Fruit fly (Drosophila melanogaster) whole organism, embryonic: ENCODE data around the gene CG12017.
A peak's percentile ranks its signal among the peaks of the same experiment; 100 is the strongest.

Experiments
- Ada2b ChIP-seq: fragments of 200-800 bp; sonication (Bioruptor generic); IDR thresholded peaks from 2 replicates; pipeline ENCODE4 v1.3.6; 2022; ENCODE audit warnings: missing biosample characterization, missing genetic modification characterization
- Awh ChIP-seq: fragments of 200-800 bp; sonication (Bioruptor generic); IDR thresholded peaks from 2 replicates; pipeline ENCODE4, ENCODE4 v1.3.6; 2022; ENCODE audit warnings: missing biosample characterization, missing genetic modification characterization
- Bdp1 ChIP-seq: fragments of 200-800 bp; sonication (Bioruptor generic); optimal IDR thresholded peaks from 3 replicates; lab custom pipeline; 2016; ENCODE audit warnings: missing biosample characterization, missing genetic modification characterization
- CG11398 ChIP-seq: fragments of 200-800 bp; sonication (Bioruptor generic); optimal IDR thresholded peaks from 2 replicates; lab custom pipeline; 2016; ENCODE audit warnings: missing biosample characterization, missing genetic modification characterization
- CG11456 ChIP-seq: fragments of 200-800 bp; sonication (Bioruptor generic); IDR thresholded peaks from 3 replicates; pipeline ENCODE4 v1.3.6; 2022; ENCODE audit warnings: missing biosample characterization, missing genetic modification characterization
- CG12659 ChIP-seq: fragments of 200-800 bp; sonication (Bioruptor generic); optimal IDR thresholded peaks from 3 replicates; lab custom pipeline; 2017; ENCODE audit warnings: mild to moderate bottlenecking, missing biosample characterization, missing genetic modification reagents, missing genetic modification characterization
- CG17612 ChIP-seq: fragments of 200-800 bp; sonication (Bioruptor generic); IDR thresholded peaks from 2 replicates; pipeline ENCODE4 v1.3.6; 2022; ENCODE audit warnings: missing biosample characterization, missing genetic modification characterization
- CG17802 ChIP-seq: fragments of 200-800 bp; sonication (Bioruptor generic); optimal IDR thresholded peaks from 2 replicates; lab custom pipeline; 2018; ENCODE audit warnings: missing biosample characterization, mild to moderate bottlenecking, missing genetic modification characterization, moderate library complexity
- CG2120 ChIP-seq: fragments of 200-800 bp; sonication (Bioruptor generic); optimal IDR thresholded peaks from 3 replicates; lab custom pipeline; 2016; ENCODE audit warnings: missing biosample characterization, missing genetic modification characterization
- CG2129 ChIP-seq: fragments of 200-800 bp; sonication (Bioruptor generic); IDR thresholded peaks from 2 replicates; pipeline ENCODE4 v1.3.6; 2022; ENCODE audit warnings: missing biosample characterization, missing genetic modification characterization; ENCODE audit not compliant: partially characterized antibody
- CG3407 ChIP-seq: fragments of 200-800 bp; sonication (Bioruptor generic); optimal IDR thresholded peaks from 2 replicates; lab custom pipeline; 2018; ENCODE audit warnings: missing biosample characterization, mild to moderate bottlenecking, missing genetic modification characterization
- CG3726 ChIP-seq: fragments of 200-800 bp; sonication (Bioruptor generic); IDR thresholded peaks from 3 replicates; pipeline ENCODE4, ENCODE4 v1.3.6; 2022; ENCODE audit warnings: missing biosample characterization, missing genetic modification characterization
- CG42726 ChIP-seq: fragments of 200-800 bp; sonication (Bioruptor generic); IDR thresholded peaks from 2 replicates; pipeline ENCODE4 v1.3.6; 2022; ENCODE audit warnings: missing biosample characterization, missing genetic modification characterization; ENCODE audit not compliant: partially characterized antibody
- CG4404 ChIP-seq: fragments of 200-800 bp; sonication (Bioruptor generic); IDR thresholded peaks from 2 replicates; pipeline ENCODE4 v1.3.6; 2022; ENCODE audit warnings: missing biosample characterization, missing genetic modification characterization
- CG4820 ChIP-seq: fragments of 200-800 bp; sonication (Bioruptor generic); optimal IDR thresholded peaks from 3 replicates; lab custom pipeline; 2016; ENCODE audit warnings: missing biosample characterization, missing genetic modification characterization
- CG4854 ChIP-seq: fragments of 200-800 bp; sonication (Bioruptor generic); optimal IDR thresholded peaks from 2 replicates; lab custom pipeline; 2016; ENCODE audit warnings: missing biosample characterization, missing genetic modification characterization, inconsistent platforms
- CG7786 ChIP-seq: fragments of 200-800 bp; sonication (Bioruptor generic); optimal IDR thresholded peaks from 2 replicates; lab custom pipeline; 2016; ENCODE audit warnings: missing biosample characterization, missing genetic modification characterization
- CG7839 ChIP-seq: fragments of 200-800 bp; sonication (Bioruptor generic); optimal IDR thresholded peaks from 3 replicates; lab custom pipeline; 2018; ENCODE audit warnings: missing biosample characterization, mild to moderate bottlenecking, missing genetic modification characterization, moderate library complexity
- CG7963 ChIP-seq: fragments of 200-800 bp; sonication (Bioruptor generic); IDR thresholded peaks from 3 replicates; pipeline ENCODE4 v1.3.6; 2022; ENCODE audit warnings: missing biosample characterization, missing genetic modification characterization; ENCODE audit not compliant: partially characterized antibody
- CG8290 ChIP-seq, 3 experiments: fragments of 200-800 bp; sonication (Bioruptor generic); optimal IDR thresholded peaks; 2 replicates each; lab custom pipeline; 2016 to 2019; ENCODE audit warnings: missing biosample characterization in 3 of 3, missing genetic modification characterization in 3 of 3, mild to moderate bottlenecking in 2 of 3, moderate library complexity in 1 of 3
- CG8388 ChIP-seq: fragments of 200-800 bp; sonication (Bioruptor generic); optimal IDR thresholded peaks from 2 replicates; lab custom pipeline; 2019; ENCODE audit warnings: missing biosample characterization, mild to moderate bottlenecking, missing genetic modification characterization, moderate library complexity
- CG8944 ChIP-seq: fragments of 200-800 bp; sonication (Bioruptor generic); optimal IDR thresholded peaks from 3 replicates; lab custom pipeline; 2016; ENCODE audit warnings: missing biosample characterization, missing genetic modification characterization
- CG9932 ChIP-seq: fragments of 200-800 bp; sonication (Bioruptor generic); IDR thresholded peaks from 2 replicates; pipeline ENCODE4 v1.3.6; 2022; ENCODE audit warnings: missing biosample characterization, missing genetic modification characterization
- Chrac-16 ChIP-seq: fragments of 200-800 bp; sonication (Bioruptor generic); optimal IDR thresholded peaks from 3 replicates; lab custom pipeline; 2016; ENCODE audit warnings: missing biosample characterization, missing genetic modification characterization
- CrebB ChIP-seq: fragments of 200-800 bp; sonication (Bioruptor generic); optimal IDR thresholded peaks from 3 replicates; lab custom pipeline; 2018; ENCODE audit warnings: missing biosample characterization, mild to moderate bottlenecking, missing genetic modification characterization
- Hr3 ChIP-seq: fragments of 200-800 bp; sonication (Bioruptor generic); optimal IDR thresholded peaks from 3 replicates; lab custom pipeline; 2016; ENCODE audit warnings: missing biosample characterization, missing genetic modification characterization
- NC2α ChIP-seq: fragments of 200-800 bp; sonication (Bioruptor generic); optimal IDR thresholded peaks from 2 replicates; lab custom pipeline; 2016; ENCODE audit warnings: missing biosample characterization, missing genetic modification characterization
- NFAT ChIP-seq: fragments of 200-800 bp; sonication (Bioruptor generic); IDR thresholded peaks from 2 replicates; pipeline ENCODE4 v1.3.6; 2022; ENCODE audit warnings: missing biosample characterization, missing genetic modification characterization
- Nf-YB ChIP-seq: fragments of 200-800 bp; sonication (Bioruptor generic); optimal IDR thresholded peaks from 3 replicates; lab custom pipeline; 2019; ENCODE audit warnings: missing biosample characterization, mild to moderate bottlenecking, missing genetic modification characterization, moderate library complexity
- Oli ChIP-seq: fragments of 200-800 bp; sonication (Bioruptor generic); optimal IDR thresholded peaks from 2 replicates; lab custom pipeline; 2018; ENCODE audit warnings: missing biosample characterization, mild to moderate bottlenecking, missing genetic modification characterization, moderate library complexity
- YL-1 ChIP-seq: fragments of 200-800 bp; sonication (Bioruptor generic); optimal IDR thresholded peaks from 3 replicates; lab custom pipeline; 2017; ENCODE audit warnings: missing biosample characterization, mild to moderate bottlenecking, missing genetic modification characterization
- aop ChIP-seq: fragments of 200-800 bp; sonication (Bioruptor generic); IDR thresholded peaks from 2 replicates; pipeline ENCODE4 v1.3.6; 2022; ENCODE audit warnings: missing biosample characterization, missing genetic modification characterization
- bcd ChIP-seq: fragments of 200-800 bp; sonication (Bioruptor generic); optimal IDR thresholded peaks from 2 replicates; lab custom pipeline; 2017; ENCODE audit warnings: missing biosample characterization, mild to moderate bottlenecking, missing genetic modification characterization
- cas ChIP-seq: fragments of 200-800 bp; sonication (Bioruptor generic); IDR thresholded peaks from 2 replicates; pipeline ENCODE4 v1.3.6; 2022; ENCODE audit warnings: missing biosample characterization, missing genetic modification characterization
- caup ChIP-seq: fragments of 200-800 bp; sonication (Bioruptor generic); optimal IDR thresholded peaks from 3 replicates; lab custom pipeline; 2017; ENCODE audit warnings: missing biosample characterization, mild to moderate bottlenecking, missing genetic modification characterization, moderate library complexity; ENCODE audit not compliant: severe bottlenecking
- crp ChIP-seq, 2 experiments: fragments of 200-800 bp; sonication (Bioruptor generic); optimal IDR thresholded peaks; 2 replicates in 1 of 2; 3 replicates in 1 of 2; lab custom pipeline; 2017; ENCODE audit warnings: missing biosample characterization in 2 of 2, missing genetic modification characterization in 2 of 2, mild to moderate bottlenecking in 1 of 2, moderate library complexity in 1 of 2
- esg ChIP-seq: fragments of 200-800 bp; sonication (Bioruptor generic); conservative IDR thresholded peaks from 2 replicates; pipeline ENCODE4 v1.3.6; 2022; ENCODE audit warnings: missing biosample characterization, missing genetic modification characterization
- eyg ChIP-seq: fragments of 200-800 bp; sonication (Bioruptor generic); optimal IDR thresholded peaks from 3 replicates; lab custom pipeline; 2016; ENCODE audit warnings: missing biosample characterization, missing genetic modification characterization
- fd102C ChIP-seq: fragments of 200-800 bp; sonication (Bioruptor generic); optimal IDR thresholded peaks from 2 replicates; lab custom pipeline; 2018; ENCODE audit warnings: missing biosample characterization, mild to moderate bottlenecking, missing genetic modification characterization, moderate library complexity
- gce ChIP-seq: fragments of 200-800 bp; sonication (Bioruptor generic); IDR thresholded peaks from 3 replicates; pipeline ENCODE4 v1.3.6; 2022; ENCODE audit warnings: missing biosample characterization, missing genetic modification characterization
- gcm ChIP-seq: fragments of 200-800 bp; sonication (Bioruptor generic); optimal IDR thresholded peaks from 2 replicates; lab custom pipeline; 2019; ENCODE audit warnings: missing biosample characterization, mild to moderate bottlenecking, missing genetic modification characterization, moderate library complexity
- grau ChIP-seq: fragments of 200-800 bp; optimal IDR thresholded peaks from 3 replicates; lab custom pipeline; 2019; ENCODE audit warnings: missing biosample characterization, mild to moderate bottlenecking, missing genetic modification characterization, moderate library complexity
- jing ChIP-seq: fragments of 200-800 bp; sonication (Bioruptor generic); optimal IDR thresholded peaks from 2 replicates; lab custom pipeline; 2018; ENCODE audit warnings: missing biosample characterization, mild to moderate bottlenecking, missing genetic modification characterization
- knrl ChIP-seq: fragments of 200-800 bp; sonication (Bioruptor generic); IDR thresholded peaks from 3 replicates; pipeline ENCODE4 v1.3.6; 2022; ENCODE audit warnings: missing biosample characterization, missing genetic modification characterization; ENCODE audit not compliant: partially characterized antibody
- pan ChIP-seq, 4 experiments: fragments of >200 bp in 3 of 4; fragments of 200-800 bp in 1 of 4; sonication (Bioruptor generic) in 1 of 4; optimal IDR thresholded peaks in 3 of 4; IDR thresholded peaks in 1 of 4; 2 replicates each; pipeline versions ENCODE4 v1.3.6 to Lab custom; 2017 to 2022; ENCODE audit warnings: missing biosample characterization in 2 of 4, missing genetic modification characterization in 2 of 4, mixed read lengths in 1 of 4
- pho ChIP-seq: fragments of 200-800 bp; sonication (Bioruptor generic); optimal IDR thresholded peaks from 2 replicates; lab custom pipeline; 2016; ENCODE audit warnings: missing biosample characterization, missing genetic modification characterization
- shn ChIP-seq: fragments of 200-800 bp; sonication (Bioruptor generic); optimal IDR thresholded peaks from 3 replicates; lab custom pipeline; 2016; ENCODE audit warnings: missing biosample characterization, missing genetic modification characterization
- sqz ChIP-seq: fragments of 200-800 bp; sonication (Bioruptor generic); optimal IDR thresholded peaks from 3 replicates; lab custom pipeline; 2018; ENCODE audit warnings: missing biosample characterization, mild to moderate bottlenecking, missing genetic modification characterization
- ssp ChIP-seq: fragments of 200-800 bp; sonication (Bioruptor generic); IDR thresholded peaks from 2 replicates; pipeline ENCODE4 v1.3.6; 2022; ENCODE audit warnings: missing biosample characterization, missing genetic modification characterization
- ttk ChIP-seq: fragments of 200-800 bp; sonication (Bioruptor generic); IDR thresholded peaks from 2 replicates; pipeline ENCODE4 v2.1.2; 2022; ENCODE audit warnings: missing biosample characterization, missing genetic modification characterization

CG12017 gene

dm6 chr3L:3305430-3305829 lies 25.4 kb downstream of the CG12017 start (continued):
- no peak for TF ChIP-seq CG2129 (GFP tag; lab: Robert Waterston, UW)
- no peak for TF ChIP-seq Chrac-16 (GFP tag; lab: Kevin White, UChicago)
- TF ChIP-seq CG7963: no peak
- no peak for TF ChIP-seq Ada2b (GFP tag; lab: Robert Waterston, UW)
- TF ChIP-seq Bdp1: peak; percentile 23
- no peak for TF ChIP-seq CG4404 (GFP tag; lab: Robert Waterston, UW)
- TF ChIP-seq CG8290 (GFP tag; optimal IDR thresholded peaks at IDR 0.05; lab: Kevin White, UChicago): peak; percentile 3
- TF ChIP-seq CG8290 (tag; optimal IDR thresholded peaks at IDR 0.05; lab: Kevin White, UChicago): peak in 1 of 2 experiments; percentile 86
- TF ChIP-seq gcm (GFP tag; lab: Kevin White, UChicago): no peak
- TF ChIP-seq CG7786 (GFP tag; lab: Kevin White, UChicago): peak; percentile 17
- no peak for TF ChIP-seq CG17612
- no peak for TF ChIP-seq pan (optimal IDR thresholded peaks at IDR 0.05; lab: Kevin White, UChicago)
- TF ChIP-seq pan (GFP tag; optimal IDR thresholded peaks at IDR 0.05 in 1 of 2, IDR thresholded peaks at IDR 0.05 in 1 of 2): no peak
- TF ChIP-seq sqz (GFP tag; lab: Kevin White, UChicago): no peak
- no peak for TF ChIP-seq CG8388
- TF ChIP-seq gce (GFP tag; lab: Robert Waterston, UW): no peak
- no peak for TF ChIP-seq CG3726 (GFP tag; lab: Robert Waterston, UW)
- peak; percentile 14 for TF ChIP-seq CG7839
- TF ChIP-seq CG4854 (GFP tag; lab: Kevin White, UChicago): no peak
- no peak for TF ChIP-seq YL-1 (GFP tag; lab: Kevin White, UChicago)
- peak; percentile 68 for TF ChIP-seq caup (GFP tag; lab: Kevin White, UChicago)
- peak; percentile 64 for TF ChIP-seq CG3407 (GFP tag; lab: Kevin White, UChicago)
- no peak for TF ChIP-seq CG11456 (GFP tag; lab: Robert Waterston, UW)
- TF ChIP-seq CG17802 (tag; lab: Kevin White, UChicago): no peak
- peak; percentile 25 for TF ChIP-seq grau
- TF ChIP-seq Hr3 (GFP tag; lab: Kevin White, UChicago): no peak
- no peak for TF ChIP-seq Awh (GFP tag; lab: Robert Waterston, UW)
- no peak for TF ChIP-seq jing (GFP tag; lab: Kevin White, UChicago)
- TF ChIP-seq CG8944: peak; percentile 42
- TF ChIP-seq CrebB (tag; lab: Kevin White, UChicago): peak; percentile 30
- TF ChIP-seq shn: peak; percentile 5
- no peak for TF ChIP-seq ssp (GFP tag; lab: Robert Waterston, UW)
- TF ChIP-seq CG9932 (GFP tag; lab: Robert Waterston, UW): no peak
- no peak for TF ChIP-seq ttk (GFP tag; lab: Robert Waterston, UW)
- TF ChIP-seq crp (GFP tag; optimal IDR thresholded peaks at IDR 0.05; lab: Kevin White, UChicago): no peak
- no peak for TF ChIP-seq eyg (GFP tag; lab: Kevin White, UChicago)
- TF ChIP-seq pho (GFP tag; lab: Kevin White, UChicago): peak; percentile 30
- TF ChIP-seq aop (GFP tag; lab: Robert Waterston, UW): no peak
- peak; percentile 8 for TF ChIP-seq Nf-YB
- peak; percentile 35 for TF ChIP-seq CG11398 (GFP tag; lab: Kevin White, UChicago)
- TF ChIP-seq CG12659 (GFP tag; lab: Kevin White, UChicago): peak; percentile 31
- no peak for TF ChIP-seq CG42726 (GFP tag; lab: Robert Waterston, UW)
- TF ChIP-seq NC2α (GFP tag; lab: Kevin White, UChicago): no peak
- no peak for TF ChIP-seq knrl (GFP tag; lab: Robert Waterston, UW)
- peak; percentile 26 for TF ChIP-seq Oli (tag; lab: Kevin White, UChicago)
- TF ChIP-seq CG4820 (GFP tag; lab: Kevin White, UChicago): peak; percentile 40
- no peak for TF ChIP-seq fd102C (GFP tag; lab: Kevin White, UChicago)
- no peak for TF ChIP-seq bcd (GFP tag; lab: Kevin White, UChicago)
- TF ChIP-seq cas (GFP tag; lab: Robert Waterston, UW): no peak
- no peak for TF ChIP-seq esg
- no peak for TF ChIP-seq NFAT (GFP tag; lab: Robert Waterston, UW)
- no peak for TF ChIP-seq CG2120 (GFP tag; lab: Kevin White, UChicago)
